Fruit fly (Drosophila melanogaster): ENCODE data around the gene CG43155.

Gene CG43155

dm6 chrX:11485075-11485474, 25.5 kb downstream of the CG43155 start, which contains the start of gene Spase25 (continued):
- no peak for TF ChIP-seq nau (GFP tag; optimal IDR thresholded peaks at IDR 0.05)
- TF ChIP-seq luna (GFP tag; optimal IDR thresholded peaks at IDR 0.05) = no peak
- TF ChIP-seq CG2116 (GFP tag; optimal IDR thresholded peaks at IDR 0.05) = peak; percentile 46
- TF ChIP-seq CG10267 (tag; optimal IDR thresholded peaks at IDR 0.05) = peak; percentile 68
- TF ChIP-seq fru (optimal IDR thresholded peaks at IDR 0.05) = no peak
- TF ChIP-seq Myb (GFP tag; optimal IDR thresholded peaks at IDR 0.05) = no peak
- no peak for TF ChIP-seq maf-S (GFP tag; optimal IDR thresholded peaks at IDR 0.05)
- TF ChIP-seq phol (tag; optimal IDR thresholded peaks at IDR 0.05) = no peak
- no peak for TF ChIP-seq tup (GFP tag; optimal IDR thresholded peaks at IDR 0.05)
- TF ChIP-seq CG9797 (GFP tag; optimal IDR thresholded peaks at IDR 0.05) = peak; percentile 57
- TF ChIP-seq Bgb (GFP tag; IDR thresholded peaks at IDR 0.05; ENCODE audit: partially characterized antibody) = peak; percentile 15; the same call in 1 of the 2 replicates
- no peak for TF ChIP-seq sr (GFP tag; IDR thresholded peaks at IDR 0.05)
- TF ChIP-seq Doc2 (GFP tag; IDR thresholded peaks at IDR 0.05) = no peak
- TF ChIP-seq D19A (tag; optimal IDR thresholded peaks at IDR 0.05) = no peak
- TF ChIP-seq bbx (GFP tag; IDR thresholded peaks at IDR 0.05; ENCODE audit: partially characterized antibody) = 0 out of 2 replicates have a peak, but pooled peaks have one; percentile 8
- TF ChIP-seq YL-1 (GFP tag; optimal IDR thresholded peaks at IDR 0.05) = peak; percentile 48
- 0 out of 2 replicates have a peak, but pooled peaks have one; percentile 10 for TF ChIP-seq amos (GFP tag; IDR thresholded peaks at IDR 0.05; ENCODE audit: partially characterized antibody)
- TF ChIP-seq prd (optimal IDR thresholded peaks at IDR 0.05) = no peak
- no peak for TF ChIP-seq prd (GFP tag; IDR thresholded peaks at IDR 0.05)
- TF ChIP-seq CG12219 (GFP tag; optimal IDR thresholded peaks at IDR 0.05) = no peak
- no peak for TF ChIP-seq kni (GFP tag; optimal IDR thresholded peaks at IDR 0.05)
- TF ChIP-seq CG43689 (GFP tag; IDR thresholded peaks at IDR 0.05) = no peak
- TF ChIP-seq E2f1 (GFP tag; IDR thresholded peaks at IDR 0.05) = no peak
- no peak for TF ChIP-seq dmrt11E (tag; optimal IDR thresholded peaks at IDR 0.05)
- TF ChIP-seq inv (GFP tag; IDR thresholded peaks at IDR 0.05; ENCODE audit: partially characterized antibody) = no peak
- no peak for TF ChIP-seq CG4707 (GFP tag; optimal IDR thresholded peaks at IDR 0.05)
- TF ChIP-seq dimm (GFP tag; IDR thresholded peaks at IDR 0.05) = no peak
- no peak for TF ChIP-seq CG2129 (GFP tag; IDR thresholded peaks at IDR 0.05; ENCODE audit: partially characterized antibody)
- peak; percentile 44 for TF ChIP-seq trem (tag; optimal IDR thresholded peaks at IDR 0.05)
- TF ChIP-seq Chrac-16 (GFP tag; optimal IDR thresholded peaks at IDR 0.05) = no peak
- TF ChIP-seq E2f2 (GFP tag; IDR thresholded peaks at IDR 0.05) = peak; percentile 86
- TF ChIP-seq Scr (GFP tag; IDR thresholded peaks at IDR 0.05; ENCODE audit: partially characterized antibody) = 0 out of 2 replicates have a peak, but pooled peaks have one; percentile 31
- TF ChIP-seq sima (GFP tag; optimal IDR thresholded peaks at IDR 0.05) = no peak
- no peak for TF ChIP-seq CG10366 (GFP tag; IDR thresholded peaks at IDR 0.05)
- no peak for TF ChIP-seq salm (tag; optimal IDR thresholded peaks at IDR 0.05)
- no peak for TF ChIP-seq H2.0 (GFP tag; IDR thresholded peaks at IDR 0.05)
- peak; percentile 30; the same call in 1 of the 3 replicates for TF ChIP-seq HLH4C (GFP tag; IDR thresholded peaks at IDR 0.05; ENCODE audit: partially characterized antibody)
- peak; percentile 51; the same call in 2 of the 3 replicates for TF ChIP-seq CG6791 (GFP tag; IDR thresholded peaks at IDR 0.05; ENCODE audit: partially characterized antibody)
- peak; percentile 41 for TF ChIP-seq gfzf (GFP tag; optimal IDR thresholded peaks at IDR 0.05)
- peak; percentile 49 for TF ChIP-seq MBD-R2 (GFP tag; IDR thresholded peaks at IDR 0.05)
- no peak for TF ChIP-seq lov (optimal IDR thresholded peaks at IDR 0.05)
- TF ChIP-seq lov (GFP tag; IDR thresholded peaks at IDR 0.05) = no peak
- no peak for TF ChIP-seq CG1602 (GFP tag; optimal IDR thresholded peaks at IDR 0.05)
- no peak for TF ChIP-seq CG3065 (GFP tag; optimal IDR thresholded peaks at IDR 0.05)
- TF ChIP-seq chn (GFP tag; optimal IDR thresholded peaks at IDR 0.05) = no peak
- no peak for TF ChIP-seq CG8089 (GFP tag; optimal IDR thresholded peaks at IDR 0.05)
- TF ChIP-seq Blimp-1 (GFP tag; optimal IDR thresholded peaks at IDR 0.05) = peak; percentile 29
- no peak for TF ChIP-seq Dad (GFP tag; optimal IDR thresholded peaks at IDR 0.05)
- no peak for TF ChIP-seq Opbp (GFP tag; IDR thresholded peaks at IDR 0.05; ENCODE audit: partially characterized antibody)
- TF ChIP-seq CG17829 (tag; optimal IDR thresholded peaks at IDR 0.05) = no peak
- TF ChIP-seq CG13287 (GFP tag; IDR thresholded peaks at IDR 0.05; ENCODE audit: partially characterized antibody) = peak; percentile 58
